Fruit fly (Drosophila melanogaster): ENCODE data around the gene Nmdmc.
A peak's percentile ranks its signal among the peaks of the same experiment; 100 is the strongest.

Nmdmc gene

dm6 chr3R:8992928-8993579, 57.3 kb downstream of the Nmdmc start, which contains the start of gene CG11975 (continued):
- TF ChIP-seq H2.0 (GFP tag; IDR thresholded peaks at IDR 0.05) (peak; percentile 34; the same call in 1 of the 2 replicates), ash1 (GFP tag; optimal IDR thresholded peaks at IDR 0.05) (no peak), Scr (GFP tag; IDR thresholded peaks at IDR 0.05; ENCODE audit: partially characterized antibody) (peak; percentile 79), crp (GFP tag; optimal IDR thresholded peaks at IDR 0.05) (peak in 1 of 2 experiments; percentile 35), NC2α (GFP tag; optimal IDR thresholded peaks at IDR 0.05) (peak; percentile 22), Hand (GFP tag; optimal IDR thresholded peaks at IDR 0.05) (no peak), Hr39 (optimal IDR thresholded peaks at IDR 0.05) (no peak), yki (optimal IDR thresholded peaks at IDR 0.05) (no peak), org-1 (GFP tag; optimal IDR thresholded peaks at IDR 0.05) (no peak), gsb (GFP tag; IDR thresholded peaks at IDR 0.05) (0 out of 2 replicates have a peak, but pooled peaks have one; percentile 12), zfh2 (GFP tag; optimal IDR thresholded peaks at IDR 0.05) (peak; percentile 90), klu (GFP tag; IDR thresholded peaks at IDR 0.05) (peak; percentile 96), CG3065 (GFP tag; optimal IDR thresholded peaks at IDR 0.05) (peak; percentile 66), NfI (GFP tag; optimal IDR thresholded peaks at IDR 0.05) (peak; percentile 68), CG12744 (GFP tag; optimal IDR thresholded peaks at IDR 0.05) (peak; percentile 75), corto (GFP tag; optimal IDR thresholded peaks at IDR 0.05) (no peak), CG34224 (GFP tag; IDR thresholded peaks at IDR 0.05; ENCODE audit: partially characterized antibody) (peak; percentile 61; the same call in 2 of the 3 replicates), tin (GFP tag; optimal IDR thresholded peaks at IDR 0.05) (peak; percentile 71), BEAF-32 (GFP tag; optimal IDR thresholded peaks at IDR 0.05) (peak; percentile 84), CG15514 (GFP tag; optimal IDR thresholded peaks at IDR 0.05) (peak; percentile 77), pros (GFP tag; optimal IDR thresholded peaks at IDR 0.05) (peak; percentile 47), BtbVII (GFP tag; optimal IDR thresholded peaks at IDR 0.05) (peak; percentile 28), CG2678 (tag; optimal IDR thresholded peaks at IDR 0.05) (no peak), gro (GFP tag; optimal IDR thresholded peaks at IDR 0.05) (peak; percentile 86), C15 (GFP tag; IDR thresholded peaks at IDR 0.05) (0 out of 3 replicates have a peak, but pooled peaks have one; percentile 17), Lhr (GFP tag; optimal IDR thresholded peaks at IDR 0.05) (peak; percentile 18), D19A (tag; optimal IDR thresholded peaks at IDR 0.05) (no peak), CG8281 (tag; optimal IDR thresholded peaks at IDR 0.05) (no peak), kni (GFP tag; optimal IDR thresholded peaks at IDR 0.05) (peak; percentile 48), Elba2 (GFP tag; optimal IDR thresholded peaks at IDR 0.05) (no peak), onecut (GFP tag; IDR thresholded peaks at IDR 0.05) (peak; percentile 85), Gug (GFP tag; IDR thresholded peaks at IDR 0.05) (peak; percentile 56; the same call in 1 of the 4 replicates), Fer2 (tag; optimal IDR thresholded peaks at IDR 0.05) (peak; percentile 54), CG14710 (tag; optimal IDR thresholded peaks at IDR 0.05) (peak; percentile 81), CG33557 (GFP tag; optimal IDR thresholded peaks at IDR 0.05) (peak; percentile 63), CG18764 (GFP tag; optimal IDR thresholded peaks at IDR 0.05) (peak; percentile 62), D (optimal IDR thresholded peaks at IDR 0.05) (peak; percentile 57), D (GFP tag; optimal IDR thresholded peaks at IDR 0.05) (peak; percentile 16), Dbx (GFP tag; IDR thresholded peaks at IDR 0.05) (peak; percentile 81; the same call in 2 of the 3 replicates), so (GFP tag; IDR thresholded peaks at IDR 0.05) (no peak), CG5245 (GFP tag; optimal IDR thresholded peaks at IDR 0.05) (peak; percentile 56), nerfin-1 (tag; optimal IDR thresholded peaks at IDR 0.05) (peak; percentile 91), slou (GFP tag; optimal IDR thresholded peaks at IDR 0.05) (peak; percentile 70), CG4328 (GFP tag; optimal IDR thresholded peaks at IDR 0.05) (peak; percentile 30), inv (GFP tag; IDR thresholded peaks at IDR 0.05; ENCODE audit: partially characterized antibody) (peak; percentile 63), usp (GFP tag; optimal IDR thresholded peaks at IDR 0.05) (no peak), CG7372 (GFP tag; IDR thresholded peaks at IDR 0.05) (no peak), CG12155 (GFP tag; optimal IDR thresholded peaks at IDR 0.05) (peak; percentile 80), CG2199 (GFP tag; IDR thresholded peaks at IDR 0.05) (no peak), dmrt99B (tag; optimal IDR thresholded peaks at IDR 0.05) (no peak)

Measured in whole organism, embryonic.